Fruit fly (Drosophila melanogaster): ENCODE results near the gene Wdr37.

Wdr37 gene

dm6 chr3R:18402549-18403429, at the start of gene Wdr37, which contains the start of gene koko:
Wdr37 (minus strand) TSS chr3R:18402716.
koko (plus strand) TSS chr3R:18403026.
- no peak for TF ChIP-seq usp (GFP tag; optimal IDR thresholded peaks at IDR 0.05)

dm6 chr3R:18449896-18450637, 47.6 kb upstream of the Wdr37 start:
- TF ChIP-seq CG8478 (optimal IDR thresholded peaks at IDR 0.05): no peak
- TF ChIP-seq EcR (GFP tag; optimal IDR thresholded peaks at IDR 0.05): no peak
- no peak for TF ChIP-seq pan (optimal IDR thresholded peaks at IDR 0.05)
- no peak for TF ChIP-seq Dll (optimal IDR thresholded peaks at IDR 0.05)
- no peak for TF ChIP-seq psq (optimal IDR thresholded peaks at IDR 0.05)
- TF ChIP-seq usp (GFP tag; optimal IDR thresholded peaks at IDR 0.05): no peak

dm6 chr3R:18449188-18449587, 46.7 kb upstream of the Wdr37 start:
- TF ChIP-seq pan (optimal IDR thresholded peaks at IDR 0.05): no peak
- TF ChIP-seq Dll (optimal IDR thresholded peaks at IDR 0.05): no peak
- TF ChIP-seq usp (GFP tag; optimal IDR thresholded peaks at IDR 0.05): no peak
- no peak for TF ChIP-seq psq (optimal IDR thresholded peaks at IDR 0.05)
- no peak for TF ChIP-seq CG8478 (optimal IDR thresholded peaks at IDR 0.05)
- TF ChIP-seq EcR (GFP tag; optimal IDR thresholded peaks at IDR 0.05): no peak

- TF ChIP-seq CG8478 (optimal IDR thresholded peaks at IDR 0.05) (no peak), EcR (GFP tag; optimal IDR thresholded peaks at IDR 0.05) (no peak), Dll (optimal IDR thresholded peaks at IDR 0.05) (no peak), usp (GFP tag; optimal IDR thresholded peaks at IDR 0.05) (no peak), psq (optimal IDR thresholded peaks at IDR 0.05) (no peak), pan (optimal IDR thresholded peaks at IDR 0.05) (no peak)
These were observed 45.8 kb upstream of the Wdr37 start for dm6 chr3R:18448059-18448979.

dm6 chr3R:18447146-18447773, 44.7 kb upstream of the Wdr37 start:
- TF ChIP-seq pan (optimal IDR thresholded peaks at IDR 0.05): no peak
- no peak for TF ChIP-seq usp (GFP tag; optimal IDR thresholded peaks at IDR 0.05)
- TF ChIP-seq EcR (GFP tag; optimal IDR thresholded peaks at IDR 0.05): no peak
- no peak for TF ChIP-seq psq (optimal IDR thresholded peaks at IDR 0.05)
- TF ChIP-seq Dll (optimal IDR thresholded peaks at IDR 0.05): peak; percentile 67
- no peak for TF ChIP-seq CG8478 (optimal IDR thresholded peaks at IDR 0.05)

- TF ChIP-seq psq (optimal IDR thresholded peaks at IDR 0.05): no peak
- no peak for TF ChIP-seq EcR (GFP tag; optimal IDR thresholded peaks at IDR 0.05)
- no peak for TF ChIP-seq CG8478 (optimal IDR thresholded peaks at IDR 0.05)
- no peak for TF ChIP-seq pan (optimal IDR thresholded peaks at IDR 0.05)
- no peak for TF ChIP-seq Dll (optimal IDR thresholded peaks at IDR 0.05)
- TF ChIP-seq usp (GFP tag; optimal IDR thresholded peaks at IDR 0.05): no peak
These were observed 42.8 kb upstream of the Wdr37 start for dm6 chr3R:18445148-18445843.

dm6 chr3R:18443232-18443631, 40.7 kb upstream of the Wdr37 start:
- TF ChIP-seq EcR (GFP tag; optimal IDR thresholded peaks at IDR 0.05) (no peak), CG8478 (optimal IDR thresholded peaks at IDR 0.05) (no peak), psq (optimal IDR thresholded peaks at IDR 0.05) (no peak), usp (GFP tag; optimal IDR thresholded peaks at IDR 0.05) (no peak), pan (optimal IDR thresholded peaks at IDR 0.05) (no peak), Dll (optimal IDR thresholded peaks at IDR 0.05) (no peak)

dm6 chr3R:18438827-18439717, 36.6 kb upstream of the Wdr37 start:
- TF ChIP-seq pan (optimal IDR thresholded peaks at IDR 0.05) (no peak), usp (GFP tag; optimal IDR thresholded peaks at IDR 0.05) (no peak), EcR (GFP tag; optimal IDR thresholded peaks at IDR 0.05) (no peak), psq (optimal IDR thresholded peaks at IDR 0.05) (no peak), Dll (optimal IDR thresholded peaks at IDR 0.05) (no peak), CG8478 (optimal IDR thresholded peaks at IDR 0.05) (no peak)

dm6 chr3R:18438181-18438826, 35.8 kb upstream of the Wdr37 start:
- no peak for TF ChIP-seq pan (optimal IDR thresholded peaks at IDR 0.05)
- TF ChIP-seq EcR (GFP tag; optimal IDR thresholded peaks at IDR 0.05): no peak
- TF ChIP-seq usp (GFP tag; optimal IDR thresholded peaks at IDR 0.05): no peak
- no peak for TF ChIP-seq psq (optimal IDR thresholded peaks at IDR 0.05)
- no peak for TF ChIP-seq CG8478 (optimal IDR thresholded peaks at IDR 0.05)
- TF ChIP-seq Dll (optimal IDR thresholded peaks at IDR 0.05): no peak
